Worm (Caenorhabditis elegans) whole organism, L3 larva: ENCODE data around the gene Y48G9A.11.

ENCODE experiments used
- R02D3.7 ChIP-seq: fragments of 150-350 bp; optimal IDR thresholded peaks from 2 replicates; lab custom pipeline; 2014; ENCODE audit warnings: missing biosample characterization, missing genetic modification characterization
- ZK546.5 ChIP-seq: sonication (generic microtip); optimal IDR thresholded peaks from 2 replicates; lab custom pipeline; 2017; ENCODE audit warnings: missing biosample characterization, missing genetic modification characterization
- aly-2 ChIP-seq: fragments of 150-350 bp; optimal IDR thresholded peaks from 2 replicates; lab custom pipeline; 2014; ENCODE audit warnings: missing biosample characterization, missing genetic modification characterization
- ama-1 ChIP-seq: fragments of 150-350 bp; optimal IDR thresholded peaks from 2 replicates; lab custom pipeline; 2018
- ceh-16 ChIP-seq: sonication (generic microtip); optimal IDR thresholded peaks from 2 replicates; lab custom pipeline; 2017; ENCODE audit warnings: missing biosample characterization, missing genetic modification characterization
- ceh-28 ChIP-seq: fragments of 150-350 bp; optimal IDR thresholded peaks from 2 replicates; lab custom pipeline; 2014; ENCODE audit warnings: missing biosample characterization, missing genetic modification reagents, missing genetic modification characterization
- ceh-82 ChIP-seq: fragments of 150-350 bp; optimal IDR thresholded peaks from 2 replicates; lab custom pipeline; 2014; ENCODE audit warnings: missing biosample characterization, missing genetic modification characterization
- ceh-9 ChIP-seq: sonication (generic microtip); optimal IDR thresholded peaks from 2 replicates; lab custom pipeline; 2018; ENCODE audit warnings: missing biosample characterization, missing genetic modification characterization
- daf-12 ChIP-seq: fragments of 150-350 bp; optimal IDR thresholded peaks from 2 replicates; lab custom pipeline; 2014; ENCODE audit warnings: missing biosample characterization, missing genetic modification reagents, missing genetic modification characterization
- egl-27 ChIP-seq: sonication (generic microtip); optimal IDR thresholded peaks from 4 replicates; lab custom pipeline; 2017; ENCODE audit warnings: missing biosample characterization, missing genetic modification reagents, missing genetic modification characterization
- egl-5 ChIP-seq: fragments of 150-350 bp; optimal IDR thresholded peaks from 2 replicates; lab custom pipeline; 2017; ENCODE audit warnings: missing biosample characterization, missing genetic modification reagents, missing genetic modification characterization, inconsistent platforms
- elt-1 ChIP-seq: fragments of 150-350 bp; optimal IDR thresholded peaks from 2 replicates; lab custom pipeline; 2014; ENCODE audit warnings: missing biosample characterization, missing genetic modification characterization
- elt-2 ChIP-seq: sonication (generic microtip); optimal IDR thresholded peaks from 2 replicates; lab custom pipeline; 2016; ENCODE audit warnings: missing genetic modification reagents, mild to moderate bottlenecking, missing genetic modification characterization, missing compliant biosample characterization
- elt-3 ChIP-seq, 3 experiments: fragments of 150-350 bp in 1 of 3; sonication (generic microtip) in 2 of 3; optimal IDR thresholded peaks; 2 replicates in 2 of 3; 4 replicates in 1 of 3; lab custom pipeline; 2014 to 2017; ENCODE audit warnings: missing biosample characterization in 3 of 3, missing genetic modification characterization in 3 of 3
- eor-1 ChIP-seq, 2 experiments: fragments of 150-350 bp; optimal IDR thresholded peaks; 2 replicates each; lab custom pipeline; 2014 to 2018; ENCODE audit warnings: missing biosample characterization in 2 of 2, missing genetic modification characterization in 2 of 2
- fkh-10 ChIP-seq: sonication (generic microtip); optimal IDR thresholded peaks from 2 replicates; lab custom pipeline; 2017; ENCODE audit warnings: missing biosample characterization, missing genetic modification reagents, missing genetic modification characterization
- fkh-2 ChIP-seq: fragments of 150-350 bp; optimal IDR thresholded peaks from 2 replicates; lab custom pipeline; 2014; ENCODE audit warnings: missing biosample characterization, missing genetic modification reagents, missing genetic modification characterization
- fos-1 ChIP-seq: fragments of 150-350 bp; optimal IDR thresholded peaks from 2 replicates; lab custom pipeline; 2014; ENCODE audit warnings: missing biosample characterization, missing genetic modification characterization
- hmg-11 ChIP-seq: sonication (generic microtip); optimal IDR thresholded peaks from 2 replicates; lab custom pipeline; 2016; ENCODE audit warnings: missing genetic modification characterization, missing compliant biosample characterization
- jun-1 ChIP-seq: fragments of 150-350 bp; optimal IDR thresholded peaks from 2 replicates; lab custom pipeline; 2014; ENCODE audit warnings: missing biosample characterization, missing genetic modification reagents, missing genetic modification characterization
- lin-15B ChIP-seq: fragments of 150-350 bp; optimal IDR thresholded peaks from 2 replicates; lab custom pipeline; 2014; ENCODE audit warnings: missing biosample characterization, missing genetic modification characterization
- lin-39 ChIP-seq: fragments of 150-350 bp; optimal IDR thresholded peaks from 2 replicates; lab custom pipeline; 2018; ENCODE audit warnings: missing biosample characterization, missing genetic modification reagents, missing genetic modification characterization
- lsy-12 ChIP-seq: sonication (generic microtip); optimal IDR thresholded peaks from 2 replicates; lab custom pipeline; 2016; ENCODE audit warnings: mild to moderate bottlenecking, missing genetic modification characterization, missing compliant biosample characterization
- mdl-1 ChIP-seq: fragments of 150-350 bp; optimal IDR thresholded peaks from 2 replicates; lab custom pipeline; 2014; ENCODE audit warnings: missing biosample characterization, missing genetic modification characterization
- mml-1 ChIP-seq: fragments of 150-350 bp; sonication (generic microtip); optimal IDR thresholded peaks from 3 replicates; lab custom pipeline; 2014; ENCODE audit warnings: missing biosample characterization, missing genetic modification characterization
- nfya-1 ChIP-seq: sonication (generic microtip); optimal IDR thresholded peaks from 2 replicates; lab custom pipeline; 2017; ENCODE audit warnings: missing genetic modification characterization, mild to moderate bottlenecking, missing compliant biosample characterization, antibody characterized with exemption, moderate library complexity; ENCODE audit not compliant: insufficient read depth
- nhr-11 ChIP-seq: fragments of 150-350 bp; optimal IDR thresholded peaks from 2 replicates; lab custom pipeline; 2014; ENCODE audit warnings: missing biosample characterization, missing genetic modification characterization
- nhr-12 ChIP-seq: fragments of 150-350 bp; optimal IDR thresholded peaks from 2 replicates; lab custom pipeline; 2014; ENCODE audit warnings: missing biosample characterization, missing genetic modification characterization
- nhr-23 ChIP-seq: fragments of 150-350 bp; optimal IDR thresholded peaks from 2 replicates; lab custom pipeline; 2014; ENCODE audit warnings: missing biosample characterization, missing genetic modification reagents, missing genetic modification characterization
- nhr-237 ChIP-seq: fragments of 150-350 bp; optimal IDR thresholded peaks from 2 replicates; lab custom pipeline; 2014; ENCODE audit warnings: missing biosample characterization, missing genetic modification characterization
- nhr-25 ChIP-seq: sonication (generic microtip); optimal IDR thresholded peaks from 2 replicates; lab custom pipeline; 2017; ENCODE audit warnings: missing biosample characterization, missing genetic modification characterization
- nhr-28 ChIP-seq: fragments of 150-350 bp; optimal IDR thresholded peaks from 2 replicates; lab custom pipeline; 2014; ENCODE audit warnings: missing biosample characterization, missing genetic modification characterization
- nhr-43 ChIP-seq: sonication (generic microtip); optimal IDR thresholded peaks from 2 replicates; lab custom pipeline; 2016; ENCODE audit warnings: mild to moderate bottlenecking, missing genetic modification characterization, missing compliant biosample characterization; ENCODE audit not compliant: poor library complexity, severe bottlenecking
- nhr-67 ChIP-seq: fragments of 150-350 bp; optimal IDR thresholded peaks from 2 replicates; lab custom pipeline; 2014; ENCODE audit warnings: missing biosample characterization, missing genetic modification characterization
- nhr-76 ChIP-seq: fragments of 150-350 bp; sonication (generic microtip); optimal IDR thresholded peaks from 5 replicates; lab custom pipeline; 2014; ENCODE audit warnings: missing biosample characterization, missing genetic modification characterization
- nhr-77 ChIP-seq: fragments of 150-350 bp; optimal IDR thresholded peaks from 2 replicates; lab custom pipeline; 2014; ENCODE audit warnings: missing biosample characterization, missing genetic modification characterization
- pha-4 ChIP-seq: fragments of 150-350 bp; optimal IDR thresholded peaks from 2 replicates; lab custom pipeline; 2014; ENCODE audit warnings: missing biosample characterization, missing genetic modification reagents, missing genetic modification characterization
- pqm-1 ChIP-seq: fragments of 150-350 bp; optimal IDR thresholded peaks from 2 replicates; lab custom pipeline; 2017; ENCODE audit warnings: missing biosample characterization, missing genetic modification characterization, inconsistent platforms
- sea-2 ChIP-seq: fragments of 150-350 bp; sonication (generic microtip); optimal IDR thresholded peaks from 4 replicates; lab custom pipeline; 2014; ENCODE audit warnings: missing biosample characterization, missing genetic modification reagents, missing genetic modification characterization
- skn-1 ChIP-seq: fragments of 150-350 bp; optimal IDR thresholded peaks from 2 replicates; lab custom pipeline; 2014; ENCODE audit warnings: missing biosample characterization, missing genetic modification characterization
- snpc-4 ChIP-seq: fragments of 150-350 bp; optimal IDR thresholded peaks from 2 replicates; lab custom pipeline; 2014; ENCODE audit warnings: missing biosample characterization, missing genetic modification characterization
- tbx-2 ChIP-seq: sonication (generic microtip); optimal IDR thresholded peaks from 2 replicates; lab custom pipeline; 2016; ENCODE audit warnings: mild to moderate bottlenecking, missing genetic modification characterization, missing compliant biosample characterization
- unc-39 ChIP-seq: sonication (generic microtip); optimal IDR thresholded peaks from 4 replicates; lab custom pipeline; 2017; ENCODE audit warnings: missing biosample characterization, missing genetic modification characterization
- unc-62 ChIP-seq: fragments of 150-350 bp; sonication (generic microtip); optimal IDR thresholded peaks from 4 replicates; lab custom pipeline; 2014; ENCODE audit warnings: missing biosample characterization, missing genetic modification reagents, missing genetic modification characterization
- zag-1 ChIP-seq: fragments of 150-350 bp; optimal IDR thresholded peaks from 2 replicates; lab custom pipeline; 2014; ENCODE audit warnings: missing biosample characterization, missing genetic modification characterization
- ztf-11 ChIP-seq: fragments of 150-350 bp; optimal IDR thresholded peaks from 2 replicates; lab custom pipeline; 2014; ENCODE audit warnings: missing biosample characterization, missing genetic modification characterization
- ztf-4 ChIP-seq: fragments of 150-350 bp; optimal IDR thresholded peaks from 2 replicates; lab custom pipeline; 2014; ENCODE audit warnings: missing biosample characterization, missing genetic modification characterization

Gene Y48G9A.11

ce11 chrIII:2101310-2101709 is 15.4 kb downstream of the Y48G9A.11 start:
- TF ChIP-seq jun-1 (no peak), lin-15B (tag; lab: Kevin White, UChicago) (no peak), snpc-4 (no peak), nhr-77 (no peak), mdl-1 (tag; lab: Kevin White, UChicago) (no peak), pha-4 (tag; lab: Kevin White, UChicago) (no peak), nhr-23 (tag; lab: Kevin White, UChicago) (no peak), nhr-67 (tag; lab: Kevin White, UChicago) (no peak), daf-12 (tag; lab: Kevin White, UChicago) (no peak), sea-2 (GFP tag; lab: Kevin White, UChicago) (no peak), ztf-11 (tag; lab: Kevin White, UChicago) (no peak), ceh-16 (tag; lab: Kevin White, UChicago) (no peak), ceh-28 (tag; lab: Kevin White, UChicago) (no peak), nhr-12 (no peak)

ce11 chrIII:2100842-2101241 is 15.9 kb downstream of the Y48G9A.11 start:
- TF ChIP-seq ztf-4 (tag; lab: Kevin White, UChicago) (no peak), unc-62 (no peak), ztf-11 (tag; lab: Kevin White, UChicago) (no peak), nhr-12 (no peak), nhr-43 (tag; lab: Kevin White, UChicago) (no peak), aly-2 (tag; lab: Kevin White, UChicago) (no peak), hmg-11 (tag; lab: Kevin White, UChicago) (peak; percentile 97), egl-5 (tag; lab: Kevin White, UChicago) (no peak), nhr-11 (no peak), nhr-67 (tag; lab: Kevin White, UChicago) (no peak), nhr-28 (no peak), nhr-77 (no peak), lsy-12 (tag; lab: Kevin White, UChicago) (no peak), unc-39 (tag; lab: Kevin White, UChicago) (no peak), fkh-10 (GFP tag; lab: Kevin White, UChicago) (peak; percentile 94), zag-1 (tag; lab: Kevin White, UChicago) (no peak), ceh-9 (tag; lab: Kevin White, UChicago) (no peak), ceh-28 (tag; lab: Kevin White, UChicago) (peak; percentile 94), nfya-1 (tag; lab: Kevin White, UChicago) (peak; percentile 98), nhr-76 (no peak), ZK546.5 (tag; lab: Kevin White, UChicago) (no peak), ama-1 (no peak), egl-27 (tag; lab: Kevin White, UChicago) (no peak), eor-1 (tag; optimal IDR thresholded peaks at IDR 0.05; lab: Kevin White, UChicago) (no peak), tbx-2 (peak; percentile 54), nhr-25 (tag; lab: Kevin White, UChicago) (no peak), lin-15B (tag; lab: Kevin White, UChicago) (peak; percentile 56), lin-39 (tag; lab: Kevin White, UChicago) (peak; percentile 55), snpc-4 (no peak), sea-2 (GFP tag; lab: Kevin White, UChicago) (peak; percentile 42), elt-1 (tag; lab: Kevin White, UChicago) (no peak), R02D3.7 (tag; lab: Kevin White, UChicago) (no peak), fos-1 (tag; lab: Kevin White, UChicago) (no peak), pqm-1 (tag; lab: Kevin White, UChicago) (peak; percentile 22), skn-1 (tag; lab: Kevin White, UChicago) (no peak), ceh-82 (peak; percentile 65), pha-4 (tag; lab: Kevin White, UChicago) (peak; percentile 75), ceh-16 (tag; lab: Kevin White, UChicago) (no peak), daf-12 (tag; lab: Kevin White, UChicago) (no peak), nhr-23 (tag; lab: Kevin White, UChicago) (peak; percentile 56), mml-1 (tag; lab: Kevin White, UChicago) (no peak), fkh-2 (tag; lab: Kevin White, UChicago) (no peak), elt-2 (tag; lab: Kevin White, UChicago) (peak; percentile 54), jun-1 (peak; percentile 42), nhr-237 (no peak), elt-3 (tag; optimal IDR thresholded peaks at IDR 0.05; lab: Kevin White, UChicago) (no peak), mdl-1 (tag; lab: Kevin White, UChicago) (no peak)
